Worm (Caenorhabditis elegans) whole organism, early embryonic: Measurements from ENCODE around the gene kin-36.
"Not testable (repeated sequence)": the region's sequence is repeated elsewhere in the genome, so short reads cannot be mapped to it uniquely, and the experiment has no call there.

Source experiments
- B0310.2 ChIP-seq: sonication (generic microtip); optimal IDR thresholded peaks from 2 replicates; lab custom pipeline; 2016; ENCODE audit warnings: mild to moderate bottlenecking, missing genetic modification characterization, missing compliant biosample characterization
- F13C5.2 ChIP-seq: sonication (generic microtip); optimal IDR thresholded peaks from 2 replicates; lab custom pipeline; 2017; ENCODE audit warnings: mild to moderate bottlenecking, missing genetic modification characterization, inconsistent platforms, missing compliant biosample characterization
- aly-1 ChIP-seq: sonication (generic microtip); optimal IDR thresholded peaks from 2 replicates; lab custom pipeline; 2016; ENCODE audit warnings: missing genetic modification characterization, missing compliant biosample characterization
- ama-1 ChIP-seq: fragments of 150-350 bp; optimal IDR thresholded peaks from 2 replicates; lab custom pipeline; 2014
- ceh-13 ChIP-seq: fragments of 200-800 bp; sonication (Bioruptor generic); optimal IDR thresholded peaks from 2 replicates; lab custom pipeline; 2018; ENCODE audit warnings: mild to moderate bottlenecking, missing genetic modification characterization, missing compliant biosample characterization
- ceh-36 ChIP-seq: sonication (generic microtip); optimal IDR thresholded peaks from 2 replicates; lab custom pipeline; 2016; ENCODE audit warnings: missing genetic modification characterization, inconsistent platforms, missing compliant biosample characterization
- ets-7 ChIP-seq: sonication (generic microtip); optimal IDR thresholded peaks from 2 replicates; lab custom pipeline; 2016; ENCODE audit warnings: missing genotype, missing genetic modification characterization, missing compliant biosample characterization
- flt-1 ChIP-seq: fragments of 200-800 bp; sonication (Bioruptor generic); IDR thresholded peaks from 2 replicates; pipeline ENCODE4 v1.3.6; 2022; ENCODE audit warnings: missing genetic modification characterization, missing compliant biosample characterization
- hmbx-1 ChIP-seq: sonication (generic microtip); optimal IDR thresholded peaks from 2 replicates; lab custom pipeline; 2016; ENCODE audit warnings: mild to moderate bottlenecking, missing genetic modification characterization, missing compliant biosample characterization
- hmg-4 ChIP-seq: fragments of 200-800 bp; sonication (Bioruptor generic); optimal IDR thresholded peaks from 2 replicates; lab custom pipeline; 2018; ENCODE audit warnings: mild to moderate bottlenecking, missing genetic modification characterization, missing compliant biosample characterization
- hnd-1 ChIP-seq: sonication (generic microtip); optimal IDR thresholded peaks from 2 replicates; lab custom pipeline; 2016; ENCODE audit warnings: missing genetic modification characterization, missing compliant biosample characterization
- pes-1 ChIP-seq: fragments of 200-800 bp; sonication (Bioruptor generic); IDR thresholded peaks from 2 replicates; pipeline ENCODE4 v1.3.6; 2022; ENCODE audit warnings: missing genetic modification reagents, missing genetic modification characterization, missing compliant biosample characterization
- scrt-1 ChIP-seq: fragments of 200-800 bp; sonication (Bioruptor generic); IDR thresholded peaks from 2 replicates; pipeline ENCODE4 v1.3.6; 2022; ENCODE audit warnings: missing genetic modification characterization, missing compliant biosample characterization
- sea-1 ChIP-seq: fragments of 200-800 bp; sonication (Bioruptor generic); conservative IDR thresholded peaks from 2 replicates; pipeline ENCODE4 v1.3.6; 2022; ENCODE audit warnings: missing genetic modification characterization, missing compliant biosample characterization
- tbx-11 ChIP-seq: fragments of 200-800 bp; sonication (Bioruptor generic); IDR thresholded peaks from 2 replicates; pipeline ENCODE4 v1.3.6; 2022; ENCODE audit warnings: missing genetic modification characterization, missing compliant biosample characterization
- tbx-37 ChIP-seq: fragments of 200-800 bp; sonication (Bioruptor generic); conservative IDR thresholded peaks from 2 replicates; pipeline ENCODE4 v1.3.6; 2022; ENCODE audit warnings: missing genetic modification reagents, missing genetic modification characterization, missing compliant biosample characterization
- tra-4 ChIP-seq: sonication (generic microtip); optimal IDR thresholded peaks from 2 replicates; lab custom pipeline; 2017; ENCODE audit warnings: missing genetic modification characterization, missing compliant biosample characterization

kin-36 gene

ce11 chrIV:4692463-4692862, 13.6 kb downstream of the kin-36 start, which contains the start of gene spe-51:
spe-51 (plus strand) TSS chrIV:4692763.
- TF ChIP-seq aly-1 (no peak), sea-1 (GFP tag; lab: Robert Waterston, UW) (no peak), tra-4 (no peak), B0310.2 (tag; lab: Kevin White, UChicago) (no peak), tbx-11 (GFP tag; lab: Robert Waterston, UW) (no peak), ets-7 (tag; lab: Kevin White, UChicago) (no peak), tbx-37 (GFP tag; lab: Robert Waterston, UW) (no peak), ceh-36 (tag; lab: Kevin White, UChicago) (no peak), flt-1 (GFP tag; lab: Robert Waterston, UW) (no peak)

- TF ChIP-seq hmbx-1 (tag; lab: Kevin White, UChicago): no peak
- TF ChIP-seq pes-1 (GFP tag; lab: Robert Waterston, UW): no peak
- no peak for TF ChIP-seq tbx-37 (GFP tag; lab: Robert Waterston, UW)
- no peak for TF ChIP-seq ceh-36 (tag; lab: Kevin White, UChicago)
- no peak for TF ChIP-seq tbx-11 (GFP tag; lab: Robert Waterston, UW)
- TF ChIP-seq F13C5.2 (tag; lab: Kevin White, UChicago): no peak
- TF ChIP-seq sea-1 (GFP tag; lab: Robert Waterston, UW): no peak
Observed at ce11 chrIV:4703911-4704310, 25.1 kb downstream of the kin-36 start, which contains the start of gene ogdh-1. ogdh-1 (minus strand) TSS chrIV:4704011.

ce11 chrIV:4705182-4705581, 26.4 kb downstream of the kin-36 start:
- TF ChIP-seq sea-1 (GFP tag; lab: Robert Waterston, UW): 0 out of 2 replicates have a peak, but pooled peaks have one; percentile 11
- TF ChIP-seq F13C5.2 (tag; lab: Kevin White, UChicago): no peak
- peak; percentile 40 for TF ChIP-seq hmg-4 (GFP tag; lab: Kevin White, UChicago)
- no peak for TF ChIP-seq tra-4

- TF ChIP-seq hnd-1 (tag; lab: Kevin White, UChicago) (no peak), pes-1 (GFP tag; lab: Robert Waterston, UW) (no peak), tbx-11 (GFP tag; lab: Robert Waterston, UW) (no peak), ama-1 (lab: Kevin White, UChicago) (no peak), ceh-36 (tag; lab: Kevin White, UChicago) (no peak), B0310.2 (tag; lab: Kevin White, UChicago) (no peak), hmg-4 (GFP tag; lab: Kevin White, UChicago) (no peak), scrt-1 (GFP tag; lab: Robert Waterston, UW) (no peak), tra-4 (no peak)
Observed at ce11 chrIV:4705922-4706321, 27.1 kb downstream of the kin-36 start.

- no peak for TF ChIP-seq ets-7 (tag; lab: Kevin White, UChicago)
- TF ChIP-seq F13C5.2 (tag; lab: Kevin White, UChicago): no peak
- no peak for TF ChIP-seq ama-1 (lab: Kevin White, UChicago)
- TF ChIP-seq scrt-1 (GFP tag; lab: Robert Waterston, UW): no peak
- no peak for TF ChIP-seq aly-1
- no peak for TF ChIP-seq hnd-1 (tag; lab: Kevin White, UChicago)
- TF ChIP-seq ceh-36 (tag; lab: Kevin White, UChicago): no peak
- TF ChIP-seq tbx-11 (GFP tag; lab: Robert Waterston, UW): no peak
- TF ChIP-seq tbx-37 (GFP tag; lab: Robert Waterston, UW): no peak
- TF ChIP-seq hmbx-1 (tag; lab: Kevin White, UChicago): no peak
- no peak for TF ChIP-seq flt-1 (GFP tag; lab: Robert Waterston, UW)
- TF ChIP-seq pes-1 (GFP tag; lab: Robert Waterston, UW): no peak
- no peak for TF ChIP-seq hmg-4 (GFP tag; lab: Kevin White, UChicago)
- TF ChIP-seq tra-4: no peak
Observed at ce11 chrIV:4710459-4710858, 31.6 kb downstream of the kin-36 start, which contains the start of gene cif-1. cif-1 (minus strand) TSS chrIV:4710755.

- TF ChIP-seq B0310.2 (tag; lab: Kevin White, UChicago): no peak
- TF ChIP-seq tbx-37 (GFP tag; lab: Robert Waterston, UW): peak; percentile 68
- no peak for TF ChIP-seq aly-1
- peak; percentile 23 for TF ChIP-seq ceh-36 (tag; lab: Kevin White, UChicago)
- peak; percentile 65 for TF ChIP-seq ama-1 (lab: Kevin White, UChicago)
- TF ChIP-seq ets-7 (tag; lab: Kevin White, UChicago): no peak
- TF ChIP-seq pes-1 (GFP tag; lab: Robert Waterston, UW): peak; percentile 61; the same call in 1 of the 2 replicates
- no peak for TF ChIP-seq hmg-4 (GFP tag; lab: Kevin White, UChicago)
Observed at ce11 chrIV:4712376-4712775, 33.6 kb downstream of the kin-36 start, which contains the start of gene yars-2. yars-2 (minus strand) TSS chrIV:4712624.

ce11 chrIV:4715785-4716184, 37.0 kb downstream of the kin-36 start, which contains the start of gene miro-1:
miro-1 (minus strand) TSS chrIV:4715807.
- TF ChIP-seq tra-4; pes-1 (GFP tag; lab: Robert Waterston, UW); hnd-1 (tag; lab: Kevin White, UChicago): not testable (repeated sequence)

ce11 chrIV:4720522-4720921, 41.7 kb downstream of the kin-36 start:
- TF ChIP-seq pes-1 (GFP tag; lab: Robert Waterston, UW): peak; percentile 22; the same call in 1 of the 2 replicates

- no peak for TF ChIP-seq pes-1 (GFP tag; lab: Robert Waterston, UW)
- no peak for TF ChIP-seq ceh-36 (tag; lab: Kevin White, UChicago)
- TF ChIP-seq flt-1 (GFP tag; lab: Robert Waterston, UW): no peak
- no peak for TF ChIP-seq tbx-11 (GFP tag; lab: Robert Waterston, UW)
- no peak for TF ChIP-seq scrt-1 (GFP tag; lab: Robert Waterston, UW)
- no peak for TF ChIP-seq ceh-13
- TF ChIP-seq B0310.2 (tag; lab: Kevin White, UChicago): no peak
- TF ChIP-seq tra-4: no peak
- no peak for TF ChIP-seq tbx-37 (GFP tag; lab: Robert Waterston, UW)
- no peak for TF ChIP-seq ama-1 (lab: Kevin White, UChicago)
- TF ChIP-seq aly-1: no peak
- TF ChIP-seq hmg-4 (GFP tag; lab: Kevin White, UChicago): no peak
- no peak for TF ChIP-seq sea-1 (GFP tag; lab: Robert Waterston, UW)
- no peak for TF ChIP-seq hnd-1 (tag; lab: Kevin White, UChicago)
- no peak for TF ChIP-seq F13C5.2 (tag; lab: Kevin White, UChicago)
Observed at ce11 chrIV:4723687-4724086, 44.9 kb downstream of the kin-36 start.
